Fruit fly (Drosophila melanogaster): ENCODE data around the gene CG43391.

CG43391 gene

dm6 chr3L:11536132-11536531 is 44.7 kb downstream of the CG43391 start (continued):
- no peak for TF ChIP-seq Dip2 (GFP tag; IDR thresholded peaks at IDR 0.05)
- no peak for TF ChIP-seq CG8478 (optimal IDR thresholded peaks at IDR 0.05)
- TF ChIP-seq CG4404 (GFP tag; IDR thresholded peaks at IDR 0.05): no peak
- peak; percentile 15 for TF ChIP-seq Vsx1 (GFP tag; optimal IDR thresholded peaks at IDR 0.05)
- no peak for TF ChIP-seq CG31388 (GFP tag; optimal IDR thresholded peaks at IDR 0.05)
- TF ChIP-seq Blimp-1 (GFP tag; optimal IDR thresholded peaks at IDR 0.05): peak; percentile 24
- TF ChIP-seq CG14441 (GFP tag; IDR thresholded peaks at IDR 0.05): peak; percentile 27; the same call in 1 of the 2 replicates
- TF ChIP-seq D (optimal IDR thresholded peaks at IDR 0.05): no peak
- TF ChIP-seq D (GFP tag; optimal IDR thresholded peaks at IDR 0.05): no peak
- TF ChIP-seq CG13296 (GFP tag; optimal IDR thresholded peaks at IDR 0.05): peak; percentile 24
- TF ChIP-seq CG7839 (tag; optimal IDR thresholded peaks at IDR 0.05): peak; percentile 12
- TF ChIP-seq Dbx (GFP tag; IDR thresholded peaks at IDR 0.05): 0 out of 3 replicates have a peak, but pooled peaks have one; percentile 45
- peak; percentile 5 for TF ChIP-seq ems (GFP tag; optimal IDR thresholded peaks at IDR 0.05)
- TF ChIP-seq lab (GFP tag; optimal IDR thresholded peaks at IDR 0.05): peak; percentile 37
- TF ChIP-seq row (GFP tag; IDR thresholded peaks at IDR 0.05): peak; percentile 48; the same call in 2 of the 3 replicates
- TF ChIP-seq Hr51 (GFP tag; optimal IDR thresholded peaks at IDR 0.05): peak in 1 of 2 experiments; percentile 35
- peak; percentile 43; the same call in 1 of the 2 replicates for TF ChIP-seq sob (GFP tag; IDR thresholded peaks at IDR 0.05)
- TF ChIP-seq CG32772 (GFP tag; IDR thresholded peaks at IDR 0.05): 0 out of 2 replicates have a peak, but pooled peaks have one; percentile 26
- TF ChIP-seq grau (tag; optimal IDR thresholded peaks at IDR 0.05): peak; percentile 13
- peak; percentile 16; the same call in 1 of the 3 replicates for TF ChIP-seq Aef1 (GFP tag; IDR thresholded peaks at IDR 0.05)
- TF ChIP-seq Med (GFP tag): peak; percentile 58
- peak; percentile 20 for TF ChIP-seq Fer1 (GFP tag; optimal IDR thresholded peaks at IDR 0.05)
- peak; percentile 28 for TF ChIP-seq CG15269 (tag; optimal IDR thresholded peaks at IDR 0.05)
- TF ChIP-seq ci (GFP tag; IDR thresholded peaks at IDR 0.05): peak; percentile 61; the same call in 2 of the 3 replicates
- no peak for TF ChIP-seq CG34376 (GFP tag; optimal IDR thresholded peaks at IDR 0.05)
- TF ChIP-seq sd (tag; optimal IDR thresholded peaks at IDR 0.05): no peak
- TF ChIP-seq Oli (tag; optimal IDR thresholded peaks at IDR 0.05): peak; percentile 25
- no peak for TF ChIP-seq Lpt (GFP tag; optimal IDR thresholded peaks at IDR 0.05)
- peak; percentile 50 for TF ChIP-seq vvl (GFP tag; IDR thresholded peaks at IDR 0.05)
- TF ChIP-seq CG3281 (GFP tag; optimal IDR thresholded peaks at IDR 0.05): peak; percentile 6
- TF ChIP-seq CG17328 (GFP tag; IDR thresholded peaks at IDR 0.05): peak; percentile 7; the same call in 1 of the 2 replicates
- no peak for TF ChIP-seq CG8089 (GFP tag; optimal IDR thresholded peaks at IDR 0.05)
- TF ChIP-seq B-H1 (GFP tag; IDR thresholded peaks at IDR 0.05): 0 out of 3 replicates have a peak, but pooled peaks have one; percentile 25
- TF ChIP-seq CG32532 (GFP tag; IDR thresholded peaks at IDR 0.05): peak; percentile 58; the same call in 1 of the 2 replicates
- peak; percentile 55 for TF ChIP-seq CG11504 (tag; optimal IDR thresholded peaks at IDR 0.05)
- TF ChIP-seq ttk (GFP tag; IDR thresholded peaks at IDR 0.05): 0 out of 2 replicates have a peak, but pooled peaks have one; percentile 7
- peak; percentile 38; the same call in 1 of the 2 replicates for TF ChIP-seq Atf6 (GFP tag; IDR thresholded peaks at IDR 0.05)
- TF ChIP-seq CG14667 (GFP tag; IDR thresholded peaks at IDR 0.05): no peak
- no peak for TF ChIP-seq Dip3 (GFP tag; optimal IDR thresholded peaks at IDR 0.05)
- peak; percentile 59 for TF ChIP-seq ranshi (GFP tag; IDR thresholded peaks at IDR 0.05)
- TF ChIP-seq CG8388 (GFP tag; optimal IDR thresholded peaks at IDR 0.05): peak; percentile 14
- TF ChIP-seq Nf-YB (GFP tag; optimal IDR thresholded peaks at IDR 0.05): no peak
- peak; percentile 2 for TF ChIP-seq az2 (GFP tag; optimal IDR thresholded peaks at IDR 0.05)
- TF ChIP-seq onecut (GFP tag; IDR thresholded peaks at IDR 0.05): no peak
- TF ChIP-seq CG2678 (tag; optimal IDR thresholded peaks at IDR 0.05): peak; percentile 29
- TF ChIP-seq fd96Cb (tag; optimal IDR thresholded peaks at IDR 0.05): peak; percentile 17
- TF ChIP-seq bowl (GFP tag; IDR thresholded peaks at IDR 0.05): no peak
- TF ChIP-seq unpg (GFP tag; optimal IDR thresholded peaks at IDR 0.05): peak; percentile 24
- no peak for TF ChIP-seq dmrt11E (tag; optimal IDR thresholded peaks at IDR 0.05)
- no peak for TF ChIP-seq prd (optimal IDR thresholded peaks at IDR 0.05)
- TF ChIP-seq prd (GFP tag; IDR thresholded peaks at IDR 0.05): peak; percentile 39; the same call in 2 of the 3 replicates
